Fruit fly (Drosophila melanogaster): ENCODE data around the gene gzl.

DNA sequence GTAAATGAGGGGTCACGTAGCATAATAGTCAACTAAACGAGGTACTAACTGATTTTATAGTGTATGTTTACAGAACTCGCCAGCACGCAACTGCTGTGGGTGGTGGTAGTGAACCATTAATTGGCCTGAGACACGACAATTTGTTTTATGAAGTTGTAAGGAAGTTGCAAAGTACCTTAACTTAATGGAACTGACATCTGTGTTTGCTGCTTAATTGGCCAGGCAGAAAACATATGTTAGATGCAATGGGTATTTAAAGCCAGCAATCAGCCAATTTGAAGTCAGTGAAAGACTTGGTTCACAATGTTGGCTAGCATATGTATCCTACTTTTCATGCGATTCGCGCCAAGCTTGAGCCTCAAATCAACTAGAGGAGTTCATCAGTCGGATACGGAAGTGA lies 41.0 kb upstream of the gzl start, which contains the start of gene CG17917:
- TF ChIP-seq usp (GFP tag; optimal IDR thresholded peaks at IDR 0.05) (no peak), psq (optimal IDR thresholded peaks at IDR 0.05) (no peak)
